Fruit fly (Drosophila melanogaster) whole organism, embryonic: ENCODE measurements around the gene Eig71Ej.

Experiments used
- Abd-B ChIP-seq: fragments of 200-800 bp; sonication (Bioruptor generic); optimal IDR thresholded peaks from 2 replicates; lab custom pipeline; 2018; ENCODE audit warnings: missing biosample characterization, mild to moderate bottlenecking, missing genetic modification characterization, moderate library complexity
- CG10147 ChIP-seq: fragments of 200-800 bp; sonication (Bioruptor generic); optimal IDR thresholded peaks from 2 replicates; lab custom pipeline; 2019; ENCODE audit warnings: missing biosample characterization, mild to moderate bottlenecking, missing genetic modification characterization, moderate library complexity
- CG10274 ChIP-seq: fragments of 200-800 bp; sonication (Bioruptor generic); optimal IDR thresholded peaks from 3 replicates; lab custom pipeline; 2017; ENCODE audit warnings: missing biosample characterization, mild to moderate bottlenecking, missing genetic modification characterization
- CG10431 ChIP-seq: fragments of 200-800 bp; sonication (Bioruptor generic); optimal IDR thresholded peaks from 3 replicates; lab custom pipeline; 2018; ENCODE audit warnings: missing biosample characterization, mild to moderate bottlenecking, missing genetic modification characterization
- CG10979 ChIP-seq: fragments of 200-800 bp; sonication (Bioruptor generic); optimal IDR thresholded peaks from 2 replicates; lab custom pipeline; 2018; ENCODE audit warnings: missing biosample characterization, mild to moderate bottlenecking, missing genetic modification characterization, moderate library complexity
- CG11504 ChIP-seq: fragments of 200-800 bp; sonication (Bioruptor generic); optimal IDR thresholded peaks from 3 replicates; lab custom pipeline; 2019; ENCODE audit warnings: missing biosample characterization, mild to moderate bottlenecking, missing genetic modification characterization, moderate library complexity
- CG11723 ChIP-seq: fragments of 200-800 bp; sonication (Bioruptor generic); optimal IDR thresholded peaks from 2 replicates; lab custom pipeline; 2017; ENCODE audit warnings: missing biosample characterization, mild to moderate bottlenecking, missing genetic modification characterization
- CG12942 ChIP-seq: fragments of 200-800 bp; sonication (Bioruptor generic); optimal IDR thresholded peaks from 3 replicates; lab custom pipeline; 2016; ENCODE audit warnings: missing biosample characterization, missing genetic modification characterization
- CG14441 ChIP-seq: fragments of 200-800 bp; sonication (Bioruptor generic); IDR thresholded peaks from 2 replicates; pipeline ENCODE4 v1.3.6; 2022; ENCODE audit warnings: missing biosample characterization, missing genetic modification characterization
- CG14710 ChIP-seq: fragments of 200-800 bp; sonication (Bioruptor generic); optimal IDR thresholded peaks from 3 replicates; lab custom pipeline; 2019; ENCODE audit warnings: missing biosample characterization, mild to moderate bottlenecking, missing genetic modification characterization, moderate library complexity
- CG17829 ChIP-seq: fragments of 200-800 bp; optimal IDR thresholded peaks from 2 replicates; lab custom pipeline; 2019; ENCODE audit warnings: missing biosample characterization, mild to moderate bottlenecking, missing genetic modification characterization, moderate library complexity
- CG17912 ChIP-seq: fragments of 200-800 bp; sonication (Bioruptor generic); optimal IDR thresholded peaks from 2 replicates; lab custom pipeline; 2018; ENCODE audit warnings: missing biosample characterization, mild to moderate bottlenecking, missing genetic modification characterization
- CG1792 ChIP-seq: fragments of 200-800 bp; sonication (Bioruptor generic); optimal IDR thresholded peaks from 2 replicates; lab custom pipeline; 2016; ENCODE audit warnings: missing biosample characterization, missing genetic modification characterization
- CG2116 ChIP-seq: fragments of 200-800 bp; sonication (Bioruptor generic); optimal IDR thresholded peaks from 3 replicates; lab custom pipeline; 2018; ENCODE audit warnings: missing biosample characterization, mild to moderate bottlenecking, missing genetic modification characterization
- CG2875 ChIP-seq: fragments of 200-800 bp; sonication (Bioruptor generic); optimal IDR thresholded peaks from 2 replicates; lab custom pipeline; 2017; ENCODE audit warnings: missing biosample characterization, mild to moderate bottlenecking, missing genetic modification characterization, missing genetic modification reagents
- CG2889 ChIP-seq: fragments of 200-800 bp; sonication (Bioruptor generic); IDR thresholded peaks from 3 replicates; pipeline ENCODE4 v1.3.6; 2022; ENCODE audit warnings: missing biosample characterization, missing genetic modification characterization
- CG31365 ChIP-seq: fragments of 200-800 bp; sonication (Bioruptor generic); optimal IDR thresholded peaks from 2 replicates; lab custom pipeline; 2018; ENCODE audit warnings: missing biosample characterization, mild to moderate bottlenecking, missing genetic modification characterization
- CG34376 ChIP-seq: fragments of 200-800 bp; sonication (Bioruptor generic); optimal IDR thresholded peaks from 2 replicates; lab custom pipeline; 2018; ENCODE audit warnings: missing biosample characterization, mild to moderate bottlenecking, missing genetic modification characterization
- CG4424 ChIP-seq: fragments of 200-800 bp; sonication (Bioruptor generic); optimal IDR thresholded peaks from 3 replicates; lab custom pipeline; 2016; ENCODE audit warnings: missing biosample characterization, missing genetic modification characterization
- CG4730 ChIP-seq: fragments of 200-800 bp; sonication (Bioruptor generic); IDR thresholded peaks from 2 replicates; pipeline ENCODE4 v1.3.6; 2022; ENCODE audit warnings: missing biosample characterization, missing genetic modification characterization
- CG5180 ChIP-seq: fragments of 200-800 bp; sonication (Bioruptor generic); optimal IDR thresholded peaks from 3 replicates; lab custom pipeline; 2017; ENCODE audit warnings: missing biosample characterization, missing genetic modification characterization, mild to moderate bottlenecking, moderate library complexity, missing genetic modification reagents
- CG6813 ChIP-seq: fragments of 200-800 bp; sonication (Bioruptor generic); optimal IDR thresholded peaks from 2 replicates; lab custom pipeline; 2017; ENCODE audit warnings: missing biosample characterization, missing genetic modification characterization, mild to moderate bottlenecking, moderate library complexity, missing genetic modification reagents
- CG8388 ChIP-seq: fragments of 200-800 bp; sonication (Bioruptor generic); optimal IDR thresholded peaks from 2 replicates; lab custom pipeline; 2019; ENCODE audit warnings: missing biosample characterization, mild to moderate bottlenecking, missing genetic modification characterization, moderate library complexity
- CG9609 ChIP-seq: fragments of 200-800 bp; sonication (Bioruptor generic); optimal IDR thresholded peaks from 3 replicates; lab custom pipeline; 2016; ENCODE audit warnings: missing biosample characterization, missing genetic modification characterization
- CkIIα-i1 ChIP-seq: fragments of 200-800 bp; sonication (Bioruptor generic); IDR thresholded peaks from 2 replicates; pipeline ENCODE4 v1.3.6; 2022; ENCODE audit warnings: missing biosample characterization, missing genetic modification characterization
- Dip2 ChIP-seq: fragments of 200-800 bp; sonication (Bioruptor generic); IDR thresholded peaks from 2 replicates; pipeline ENCODE4 v1.3.6; 2022; ENCODE audit warnings: missing biosample characterization, missing genetic modification characterization
- Dip3 ChIP-seq: fragments of 200-800 bp; sonication (Bioruptor generic); optimal IDR thresholded peaks from 3 replicates; lab custom pipeline; 2016; ENCODE audit warnings: missing biosample characterization, missing genetic modification characterization
- Fer1 ChIP-seq: fragments of 200-800 bp; sonication (Bioruptor generic); optimal IDR thresholded peaks from 2 replicates; lab custom pipeline; 2017; ENCODE audit warnings: missing biosample characterization, mild to moderate bottlenecking, missing genetic modification characterization
- Hsf ChIP-seq: fragments of 200-800 bp; sonication (Bioruptor generic); optimal IDR thresholded peaks from 3 replicates; lab custom pipeline; 2016; ENCODE audit warnings: missing biosample characterization, missing genetic modification characterization
- Kr ChIP-seq: fragments of 200-800 bp; sonication (Bioruptor generic); optimal IDR thresholded peaks from 2 replicates; lab custom pipeline; 2017; ENCODE audit warnings: missing biosample characterization, mild to moderate bottlenecking, missing genetic modification characterization
- Lpt ChIP-seq: fragments of >200 bp; optimal IDR thresholded peaks from 2 replicates; lab custom pipeline; 2018; ENCODE audit warnings: missing biosample characterization, missing genetic modification characterization
- NFAT ChIP-seq: fragments of 200-800 bp; sonication (Bioruptor generic); IDR thresholded peaks from 2 replicates; pipeline ENCODE4 v1.3.6; 2022; ENCODE audit warnings: missing biosample characterization, missing genetic modification characterization
- Nf-YB ChIP-seq: fragments of 200-800 bp; sonication (Bioruptor generic); optimal IDR thresholded peaks from 3 replicates; lab custom pipeline; 2019; ENCODE audit warnings: missing biosample characterization, mild to moderate bottlenecking, missing genetic modification characterization, moderate library complexity
- Opbp ChIP-seq: fragments of 200-800 bp; sonication (Bioruptor generic); IDR thresholded peaks from 3 replicates; pipeline ENCODE4 v1.3.6; 2022; ENCODE audit warnings: missing biosample characterization, missing genetic modification characterization; ENCODE audit not compliant: partially characterized antibody
- Ssrp ChIP-seq: fragments of 200-800 bp; sonication (Bioruptor generic); optimal IDR thresholded peaks from 2 replicates; lab custom pipeline; 2018; ENCODE audit warnings: missing biosample characterization, mild to moderate bottlenecking, missing genetic modification characterization, moderate library complexity
- Tbp ChIP-seq: fragments of >200 bp; optimal IDR thresholded peaks from 2 replicates; lab custom pipeline; 2018; ENCODE audit warnings: missing biosample characterization, missing genetic modification characterization
- abd-A ChIP-seq: fragments of 200-800 bp; sonication (Bioruptor generic); optimal IDR thresholded peaks from 3 replicates; lab custom pipeline; 2019; ENCODE audit warnings: missing biosample characterization, mild to moderate bottlenecking, missing genetic modification characterization, moderate library complexity
- chif ChIP-seq, 2 experiments: fragments of 200-800 bp; sonication (Bioruptor generic); optimal IDR thresholded peaks; 3 replicates each; lab custom pipeline; 2016; ENCODE audit warnings: missing biosample characterization in 2 of 2, missing genetic modification characterization in 2 of 2
- crp ChIP-seq, 2 experiments: fragments of 200-800 bp; sonication (Bioruptor generic); optimal IDR thresholded peaks; 2 replicates in 1 of 2; 3 replicates in 1 of 2; lab custom pipeline; 2017; ENCODE audit warnings: missing biosample characterization in 2 of 2, missing genetic modification characterization in 2 of 2, mild to moderate bottlenecking in 1 of 2, moderate library complexity in 1 of 2
- danr ChIP-seq: fragments of 200-800 bp; sonication (Bioruptor generic); IDR thresholded peaks from 2 replicates; pipeline ENCODE4 v1.3.6; 2022; ENCODE audit warnings: missing biosample characterization, missing genetic modification characterization
- fru ChIP-seq: fragments of >200 bp; optimal IDR thresholded peaks from 2 replicates; lab custom pipeline; 2017
- hb ChIP-seq: fragments of 200-800 bp; sonication (Bioruptor generic); IDR thresholded peaks from 3 replicates; pipeline ENCODE4 v1.3.6; 2022; ENCODE audit warnings: missing biosample characterization, missing genetic modification characterization; ENCODE audit not compliant: partially characterized antibody
- hkb ChIP-seq, 2 experiments: fragments of 200-800 bp in 1 of 2; fragments of >200 bp in 1 of 2; sonication (Bioruptor generic) in 1 of 2; IDR thresholded peaks in 1 of 2; optimal IDR thresholded peaks in 1 of 2; 2 replicates each; pipeline versions ENCODE4 v1.3.6 to Lab custom; 2017 to 2022; ENCODE audit warnings: missing biosample characterization in 1 of 2, missing genetic modification characterization in 1 of 2
- luna ChIP-seq: fragments of 200-800 bp; sonication (Bioruptor generic); optimal IDR thresholded peaks from 2 replicates; lab custom pipeline; 2016; ENCODE audit warnings: missing biosample characterization, missing genetic modification characterization
- nerfin-2 ChIP-seq: fragments of 200-800 bp; sonication (Bioruptor generic); IDR thresholded peaks from 2 replicates; pipeline ENCODE4 v1.3.6; 2022; ENCODE audit warnings: missing biosample characterization, missing genetic modification characterization; ENCODE audit not compliant: partially characterized antibody
- psq ChIP-seq: fragments of 200-800 bp; sonication (Bioruptor generic); optimal IDR thresholded peaks from 2 replicates; lab custom pipeline; 2017; ENCODE audit warnings: missing biosample characterization, missing genetic modification characterization
- ranshi ChIP-seq: fragments of 200-800 bp; sonication (Bioruptor generic); IDR thresholded peaks from 2 replicates; pipeline ENCODE4 v1.3.6; 2022; ENCODE audit warnings: missing biosample characterization, missing genetic modification characterization
- sim ChIP-seq: fragments of 200-800 bp; sonication (Bioruptor generic); IDR thresholded peaks from 2 replicates; pipeline ENCODE4 v1.3.6; 2022; ENCODE audit warnings: missing biosample characterization, missing genetic modification characterization
- stc ChIP-seq: fragments of 200-800 bp; sonication (Bioruptor generic); IDR thresholded peaks from 2 replicates; pipeline ENCODE4 v1.3.6; 2022; ENCODE audit warnings: missing biosample characterization, missing genetic modification characterization

Gene Eig71Ej

dm6 chr3L:15619626-15620247 is 41.1 kb downstream of the Eig71Ej start, which contains the start of gene Phs (continued):
- TF ChIP-seq CG11723, result peak; percentile 64
- TF ChIP-seq CkIIα-i1 (GFP tag; lab: Robert Waterston, UW), result no peak
- peak; percentile 75 for TF ChIP-seq luna (GFP tag; lab: Kevin White, UChicago)
- TF ChIP-seq CG17912 (GFP tag; lab: Kevin White, UChicago), result peak; percentile 81
- peak; percentile 51 for TF ChIP-seq CG2875
- no peak for TF ChIP-seq sim (GFP tag; lab: Robert Waterston, UW)
- TF ChIP-seq CG1792 (GFP tag; lab: Kevin White, UChicago), result peak; percentile 71
- no peak for TF ChIP-seq Lpt
- TF ChIP-seq CG6813 (GFP tag; lab: Kevin White, UChicago), result peak; percentile 72
- no peak for TF ChIP-seq Abd-B (GFP tag; lab: Kevin White, UChicago)
- TF ChIP-seq chif (GFP tag; optimal IDR thresholded peaks at IDR 0.05; lab: Kevin White, UChicago), result peak; percentile 72 to 87
- TF ChIP-seq Fer1 (GFP tag; lab: Kevin White, UChicago), result peak; percentile 79
- TF ChIP-seq CG10274 (GFP tag; lab: Kevin White, UChicago), result peak; percentile 43
- TF ChIP-seq CG2116, result peak; percentile 91
- TF ChIP-seq psq (GFP tag; lab: Kevin White, UChicago), result peak; percentile 56
- no peak for TF ChIP-seq Nf-YB (GFP tag; lab: Kevin White, UChicago)
- TF ChIP-seq CG12942, result peak; percentile 86
- TF ChIP-seq Dip3, result peak; percentile 89
- TF ChIP-seq Hsf, result peak; percentile 83
- TF ChIP-seq CG17829, result peak; percentile 55
- TF ChIP-seq Ssrp (tag; lab: Kevin White, UChicago), result peak; percentile 26
- TF ChIP-seq CG8388, result peak; percentile 16
- TF ChIP-seq CG10979 (tag; lab: Kevin White, UChicago), result peak; percentile 45
- no peak for TF ChIP-seq Tbp (GFP tag; lab: Kevin White, UChicago)
- peak; percentile 54; the same call in 1 of the 2 replicates for TF ChIP-seq CG4730 (GFP tag; lab: Robert Waterston, UW)
- TF ChIP-seq stc (GFP tag; lab: Robert Waterston, UW), result peak; percentile 48; the same call in 1 of the 2 replicates
- TF ChIP-seq CG5180 (GFP tag; lab: Kevin White, UChicago), result no peak
- peak; percentile 60 for TF ChIP-seq CG11504 (tag; lab: Kevin White, UChicago)
- no peak for TF ChIP-seq hkb (optimal IDR thresholded peaks at IDR 0.05; lab: Kevin White, UChicago)
- TF ChIP-seq hkb (GFP tag; IDR thresholded peaks at IDR 0.05; lab: Robert Waterston, UW), result peak; percentile 54
- peak; percentile 65 for TF ChIP-seq CG14441 (GFP tag; lab: Robert Waterston, UW)
- no peak for TF ChIP-seq nerfin-2 (GFP tag; lab: Robert Waterston, UW)
- no peak for TF ChIP-seq fru (lab: Kevin White, UChicago)
- TF ChIP-seq CG2889 (GFP tag; lab: Robert Waterston, UW), result no peak
- no peak for TF ChIP-seq Kr
- TF ChIP-seq CG4424 (GFP tag; lab: Kevin White, UChicago), result peak; percentile 83
- TF ChIP-seq CG10147 (GFP tag; lab: Kevin White, UChicago), result no peak
- TF ChIP-seq CG34376 (GFP tag; lab: Kevin White, UChicago), result peak; percentile 63
- TF ChIP-seq hb (GFP tag; lab: Robert Waterston, UW), result no peak
- TF ChIP-seq abd-A (tag; lab: Kevin White, UChicago), result no peak
- TF ChIP-seq CG9609 (GFP tag; lab: Kevin White, UChicago), result peak; percentile 91
- TF ChIP-seq danr (GFP tag; lab: Robert Waterston, UW), result no peak
- peak; percentile 75 for TF ChIP-seq CG14710 (tag; lab: Kevin White, UChicago)
- TF ChIP-seq NFAT, result peak; percentile 96
- no peak for TF ChIP-seq CG10431 (GFP tag; lab: Kevin White, UChicago)
- peak; percentile 72; the same call in 2 of the 3 replicates for TF ChIP-seq Opbp
- peak; percentile 39 for TF ChIP-seq CG31365 (tag; lab: Kevin White, UChicago)
- peak in 1 of 2 experiments; percentile 35 for TF ChIP-seq crp (GFP tag; optimal IDR thresholded peaks at IDR 0.05; lab: Kevin White, UChicago)
- TF ChIP-seq Dip2 (GFP tag; lab: Robert Waterston, UW), result no peak
- peak; percentile 82 for TF ChIP-seq ranshi (GFP tag; lab: Robert Waterston, UW)
